Worm (Caenorhabditis elegans) whole organism, young adult: Measurements from ENCODE around the gene rab-35.
A peak's percentile ranks its signal among the peaks of the same experiment; 100 is the strongest.

ENCODE experiments used
- C17E4.6 ChIP-seq: fragments of 200-800 bp; sonication (Bioruptor generic); IDR thresholded peaks from 2 replicates; pipeline ENCODE4 v1.3.6; 2022; ENCODE audit warnings: missing genetic modification reagents, missing genetic modification characterization, missing compliant biosample characterization
- D2030.7 ChIP-seq: fragments of 200-800 bp; sonication (Bioruptor generic); IDR thresholded peaks from 2 replicates; pipeline ENCODE4 v1.3.6; 2022; ENCODE audit warnings: missing genetic modification reagents, missing genetic modification characterization, missing compliant biosample characterization
- F10E7.11 ChIP-seq: sonication (generic microtip); optimal IDR thresholded peaks from 2 replicates; lab custom pipeline; 2017; ENCODE audit warnings: mild to moderate bottlenecking, missing genetic modification characterization, moderate library complexity, missing compliant biosample characterization
- F33H1.4 ChIP-seq: fragments of 200-800 bp; sonication (Bioruptor generic); IDR thresholded peaks from 2 replicates; pipeline ENCODE4 v1.3.6; 2022; ENCODE audit warnings: missing genetic modification reagents, missing genetic modification characterization, missing compliant biosample characterization
- K12H6.12 ChIP-seq: fragments of 200-800 bp; sonication (Bioruptor generic); optimal IDR thresholded peaks from 2 replicates; lab custom pipeline; 2018; ENCODE audit warnings: mild to moderate bottlenecking, missing genetic modification characterization, missing compliant biosample characterization
- T07F8.4 ChIP-seq: sonication (generic microtip); optimal IDR thresholded peaks from 2 replicates; lab custom pipeline; 2016; ENCODE audit warnings: mild to moderate bottlenecking, missing genetic modification characterization, moderate library complexity, missing compliant biosample characterization
- Y53G8AR.9 ChIP-seq: fragments of 200-800 bp; sonication (Bioruptor generic); conservative IDR thresholded peaks from 2 replicates; pipeline ENCODE4 v1.3.6; 2022; ENCODE audit warnings: missing genetic modification reagents, missing genetic modification characterization, missing compliant biosample characterization
- aptf-2 ChIP-seq: fragments of 200-800 bp; sonication (Bioruptor generic); conservative IDR thresholded peaks from 2 replicates; pipeline ENCODE4 v1.3.6; 2022; ENCODE audit warnings: missing genetic modification reagents, missing genetic modification characterization, missing compliant biosample characterization
- atf-7 ChIP-seq: sonication (generic microtip); optimal IDR thresholded peaks from 2 replicates; lab custom pipeline; 2017; ENCODE audit warnings: mild to moderate bottlenecking, missing genetic modification characterization, missing compliant biosample characterization
- attf-3 ChIP-seq: fragments of 200-800 bp; sonication (Bioruptor generic); conservative IDR thresholded peaks from 2 replicates; pipeline ENCODE4 v1.3.6; 2022; ENCODE audit warnings: missing genetic modification reagents, missing genetic modification characterization, missing compliant biosample characterization
- ccch-3 ChIP-seq: fragments of 200-800 bp; sonication (Bioruptor generic); optimal IDR thresholded peaks from 2 replicates; lab custom pipeline; 2018; ENCODE audit warnings: mild to moderate bottlenecking, missing genetic modification characterization, missing compliant biosample characterization
- ceh-79 ChIP-seq: sonication (generic microtip); optimal IDR thresholded peaks from 2 replicates; lab custom pipeline; 2017; ENCODE audit warnings: mild to moderate bottlenecking, missing genetic modification characterization, missing compliant biosample characterization
- chd-7 ChIP-seq: sonication (generic microtip); optimal IDR thresholded peaks from 2 replicates; lab custom pipeline; 2016; ENCODE audit warnings: mild to moderate bottlenecking, missing genetic modification characterization, moderate library complexity, missing compliant biosample characterization
- dpl-1 ChIP-seq: fragments of 150-350 bp; optimal IDR thresholded peaks from 2 replicates; lab custom pipeline; 2014; ENCODE audit warnings: missing biosample characterization, missing genetic modification reagents, missing genetic modification characterization
- efl-1 ChIP-seq: fragments of 150-350 bp; optimal IDR thresholded peaks from 2 replicates; lab custom pipeline; 2014; ENCODE audit warnings: missing biosample characterization, missing genetic modification reagents, missing genetic modification characterization
- egl-18 ChIP-seq: fragments of 200-800 bp; sonication (Bioruptor generic); IDR thresholded peaks from 2 replicates; pipeline ENCODE4 v1.3.6; 2022; ENCODE audit warnings: missing genetic modification reagents, missing genetic modification characterization, missing compliant biosample characterization
- egl-44 ChIP-seq: fragments of 200-800 bp; sonication (Bioruptor generic); IDR thresholded peaks from 2 replicates; pipeline ENCODE4 v1.3.6; 2022; ENCODE audit warnings: missing genetic modification reagents, missing genetic modification characterization, missing compliant biosample characterization
- hlh-12 ChIP-seq: sonication (generic microtip); optimal IDR thresholded peaks from 2 replicates; lab custom pipeline; 2016; ENCODE audit warnings: missing genetic modification characterization, missing compliant biosample characterization
- hlh-26 ChIP-seq: fragments of 200-800 bp; sonication (Bioruptor generic); conservative IDR thresholded peaks from 2 replicates; pipeline ENCODE4 v1.3.6; 2022; ENCODE audit warnings: missing genetic modification reagents, missing genetic modification characterization, missing compliant biosample characterization
- lag-1 ChIP-seq: fragments of 200-800 bp; sonication (Bioruptor generic); IDR thresholded peaks from 2 replicates; pipeline ENCODE4 v1.3.6; 2022; ENCODE audit warnings: missing genetic modification reagents, missing genetic modification characterization, missing compliant biosample characterization
- lin-26 ChIP-seq: fragments of 200-800 bp; sonication (Bioruptor generic); IDR thresholded peaks from 2 replicates; pipeline ENCODE4 v1.3.6; 2022; ENCODE audit warnings: missing genetic modification reagents, missing genetic modification characterization, missing compliant biosample characterization
- lin-40 ChIP-seq: sonication (generic microtip); optimal IDR thresholded peaks from 2 replicates; lab custom pipeline; 2016; ENCODE audit warnings: missing genetic modification characterization, mild to moderate bottlenecking, missing compliant biosample characterization, missing genotype, missing genetic modification reagents
- lin-54 ChIP-seq: fragments of 200-800 bp; sonication (Bioruptor generic); optimal IDR thresholded peaks from 2 replicates; lab custom pipeline; 2018; ENCODE audit warnings: mild to moderate bottlenecking, missing genetic modification characterization, missing compliant biosample characterization
- lir-1 ChIP-seq: fragments of 200-800 bp; sonication (Bioruptor generic); conservative IDR thresholded peaks from 2 replicates; pipeline ENCODE4 v1.3.6; 2022; ENCODE audit warnings: missing genetic modification reagents, missing genetic modification characterization, missing compliant biosample characterization
- lsl-1 ChIP-seq: fragments of 200-800 bp; sonication (Bioruptor generic); optimal IDR thresholded peaks from 2 replicates; lab custom pipeline; 2018; ENCODE audit warnings: mild to moderate bottlenecking, missing genetic modification characterization, moderate library complexity, missing compliant biosample characterization
- madf-6 ChIP-seq: fragments of 200-800 bp; sonication (Bioruptor generic); IDR thresholded peaks from 2 replicates; pipeline ENCODE4 v1.3.6; 2022; ENCODE audit warnings: missing genetic modification reagents, missing genetic modification characterization, missing compliant biosample characterization
- nfyb-1 ChIP-seq: fragments of 200-800 bp; sonication (Bioruptor generic); IDR thresholded peaks from 2 replicates; pipeline ENCODE4 v1.3.6; 2022; ENCODE audit warnings: missing genetic modification reagents, missing genetic modification characterization, missing compliant biosample characterization
- nhr-120 ChIP-seq: fragments of 200-800 bp; sonication (Bioruptor generic); IDR thresholded peaks from 2 replicates; pipeline ENCODE4 v1.3.6; 2022; ENCODE audit warnings: missing genetic modification characterization, missing compliant biosample characterization
- nhr-179 ChIP-seq: sonication (generic microtip); optimal IDR thresholded peaks from 2 replicates; lab custom pipeline; 2016; ENCODE audit warnings: mild to moderate bottlenecking, missing genetic modification characterization, missing compliant biosample characterization
- pbrm-1 ChIP-seq: fragments of 200-800 bp; sonication (Bioruptor generic); IDR thresholded peaks from 2 replicates; pipeline ENCODE4 v1.3.6; 2022; ENCODE audit warnings: missing genetic modification reagents, missing genetic modification characterization, missing compliant biosample characterization
- rec-8 ChIP-seq, 2 experiments: sonication (generic microtip); optimal IDR thresholded peaks; 2 replicates each; lab custom pipeline; 2016; ENCODE audit warnings: mild to moderate bottlenecking in 2 of 2, missing genetic modification characterization in 2 of 2, missing genetic modification reagents in 2 of 2, missing genotype in 2 of 2, missing biosample characterization in 1 of 2, missing compliant biosample characterization in 1 of 2, moderate library complexity in 1 of 2
- sdz-38 ChIP-seq: sonication (generic microtip); optimal IDR thresholded peaks from 2 replicates; lab custom pipeline; 2016; ENCODE audit warnings: missing genotype, missing genetic modification characterization, missing compliant biosample characterization
- sea-2 ChIP-seq: fragments of 200-800 bp; sonication (Bioruptor generic); IDR thresholded peaks from 2 replicates; pipeline ENCODE4 v1.3.6; 2022; ENCODE audit warnings: missing genetic modification characterization, missing compliant biosample characterization
- snpc-3.4 ChIP-seq: sonication (generic microtip); optimal IDR thresholded peaks from 2 replicates; lab custom pipeline; 2017; ENCODE audit warnings: missing genetic modification characterization, mild to moderate bottlenecking, missing compliant biosample characterization, antibody characterized with exemption, moderate library complexity, missing genotype, missing genetic modification reagents
- sptf-2 ChIP-seq: fragments of 200-800 bp; sonication (Bioruptor generic); optimal IDR thresholded peaks from 2 replicates; lab custom pipeline; 2018; ENCODE audit warnings: mild to moderate bottlenecking, missing genetic modification characterization, missing compliant biosample characterization
- tbx-9 ChIP-seq: sonication (generic microtip); optimal IDR thresholded peaks from 2 replicates; lab custom pipeline; 2016; ENCODE audit warnings: borderline replicate concordance, missing genetic modification characterization, inconsistent platforms, missing compliant biosample characterization
- tlf-1 ChIP-seq: fragments of 200-800 bp; sonication (Bioruptor generic); optimal IDR thresholded peaks from 2 replicates; lab custom pipeline; 2018; ENCODE audit warnings: mild to moderate bottlenecking, missing genetic modification characterization, missing compliant biosample characterization
- xnd-1 ChIP-seq: sonication (generic microtip); optimal IDR thresholded peaks from 2 replicates; lab custom pipeline; 2016; ENCODE audit warnings: missing genotype, missing genetic modification reagents, missing genetic modification characterization, missing compliant biosample characterization
- ztf-18 ChIP-seq: sonication (generic microtip); optimal IDR thresholded peaks from 2 replicates; lab custom pipeline; 2016; ENCODE audit warnings: missing genotype, mild to moderate bottlenecking, missing genetic modification characterization, missing compliant biosample characterization
- ztf-22 ChIP-seq: fragments of 200-800 bp; sonication (Bioruptor generic); optimal IDR thresholded peaks from 2 replicates; lab custom pipeline; 2018; ENCODE audit warnings: mild to moderate bottlenecking, missing genetic modification characterization, moderate library complexity, missing compliant biosample characterization
- ztf-25 ChIP-seq: fragments of 200-800 bp; sonication (Bioruptor generic); IDR thresholded peaks from 2 replicates; pipeline ENCODE4 v1.3.6; 2022; ENCODE audit warnings: missing genetic modification reagents, missing genetic modification characterization, missing compliant biosample characterization
- ztf-26 ChIP-seq: sonication (generic microtip); optimal IDR thresholded peaks from 2 replicates; lab custom pipeline; 2017; ENCODE audit warnings: missing genetic modification characterization, missing compliant biosample characterization
- ztf-6 ChIP-seq: fragments of 200-800 bp; sonication (Bioruptor generic); IDR thresholded peaks from 2 replicates; pipeline ENCODE4 v1.3.6; 2022; ENCODE audit warnings: missing genetic modification reagents, missing genetic modification characterization, missing compliant biosample characterization

The rab-35 gene

ce11 chrIII:11278817-11279216 is 32.5 kb downstream of the rab-35 start, which contains the start of gene Y47D3A.21:
Gene Y47D3A.21 (minus strand): TSS chrIII:11278917.
- no peak for TF ChIP-seq ceh-79 (tag; lab: Kevin White, UChicago)
- no peak for TF ChIP-seq hlh-26 (GFP tag; lab: Robert Waterston, UW)
- TF ChIP-seq, all 124 proteins: peak for 0

- TF ChIP-seq nfyb-1 (GFP tag; lab: Robert Waterston, UW) (no peak), ccch-3 (no peak), ztf-18 (tag; lab: Kevin White, UChicago) (no peak), tbx-9 (tag; lab: Kevin White, UChicago) (no peak), hlh-12 (tag; lab: Kevin White, UChicago) (no peak), rec-8 (tag; optimal IDR thresholded peaks at IDR 0.05; lab: Kevin White, UChicago) (no peak), F10E7.11 (no peak), lsl-1 (GFP tag; lab: Kevin White, UChicago) (peak; percentile 63), ztf-22 (GFP tag; lab: Kevin White, UChicago) (no peak), K12H6.12 (tag; lab: Kevin White, UChicago) (no peak), lin-40 (tag; lab: Kevin White, UChicago) (no peak), dpl-1 (GFP tag; lab: Kevin White, UChicago) (no peak), Y53G8AR.9 (GFP tag; lab: Robert Waterston, UW) (no peak), efl-1 (peak; percentile 10), attf-3 (GFP tag; lab: Robert Waterston, UW) (no peak), madf-6 (GFP tag; lab: Robert Waterston, UW) (0 out of 2 replicates have a peak, but pooled peaks have one; percentile 6), xnd-1 (peak; percentile 7), ztf-25 (GFP tag; lab: Robert Waterston, UW) (no peak), atf-7 (no peak), aptf-2 (GFP tag; lab: Robert Waterston, UW) (no peak), lin-54 (GFP tag; lab: Kevin White, UChicago) (no peak), D2030.7 (GFP tag; lab: Robert Waterston, UW) (no peak), C17E4.6 (no peak), lin-26 (no peak), pbrm-1 (GFP tag; lab: Robert Waterston, UW) (no peak), sdz-38 (tag; lab: Kevin White, UChicago) (no peak), T07F8.4 (tag; lab: Kevin White, UChicago) (no peak), egl-44 (GFP tag; lab: Robert Waterston, UW) (no peak), ztf-6 (GFP tag; lab: Robert Waterston, UW) (no peak), F33H1.4 (GFP tag; lab: Robert Waterston, UW) (peak; percentile 66), sptf-2 (no peak)
Measured at ce11 chrIII:11274590-11275116, 36.7 kb downstream of the rab-35 start, which contains the start of gene Y47D3A.20. Gene Y47D3A.20 (plus strand): TSS chrIII:11275066.

- TF ChIP-seq lin-40 (tag; lab: Kevin White, UChicago) (no peak), nhr-120 (no peak), pbrm-1 (GFP tag; lab: Robert Waterston, UW) (no peak), lag-1 (GFP tag; lab: Robert Waterston, UW) (no peak), tlf-1 (GFP tag; lab: Kevin White, UChicago) (no peak), egl-18 (GFP tag; lab: Robert Waterston, UW) (no peak), ztf-26 (tag; lab: Kevin White, UChicago) (no peak), nhr-179 (tag; lab: Kevin White, UChicago) (no peak), chd-7 (tag; lab: Kevin White, UChicago) (no peak), attf-3 (GFP tag; lab: Robert Waterston, UW) (no peak), snpc-3.4 (tag; lab: Kevin White, UChicago) (no peak), lir-1 (no peak), sea-2 (GFP tag; lab: Robert Waterston, UW) (no peak)
Measured at ce11 chrIII:11270795-11271194, 40.6 kb downstream of the rab-35 start, which contains the start of gene obr-1. Gene obr-1 (minus strand): TSS chrIII:11270895.
